Fruit fly (Drosophila melanogaster) whole organism, embryonic: ENCODE data around the gene Polr1F.

Experiments
- ATbp ChIP-seq: fragments of 200-800 bp; sonication (Bioruptor generic); optimal IDR thresholded peaks from 2 replicates; lab custom pipeline; 2017; ENCODE audit warnings: missing biosample characterization, mild to moderate bottlenecking, missing genetic modification characterization, missing genetic modification reagents
- Atf3 ChIP-seq: fragments of 200-800 bp; sonication (Bioruptor generic); optimal IDR thresholded peaks from 3 replicates; lab custom pipeline; 2016; ENCODE audit warnings: missing biosample characterization, missing genetic modification characterization
- CG10209 ChIP-seq: fragments of 200-800 bp; sonication (Bioruptor generic); optimal IDR thresholded peaks from 3 replicates; lab custom pipeline; 2017; ENCODE audit warnings: missing biosample characterization, mild to moderate bottlenecking, missing genetic modification characterization, missing genetic modification reagents
- CG10321 ChIP-seq: fragments of 200-800 bp; sonication (Bioruptor generic); IDR thresholded peaks from 2 replicates; pipeline ENCODE4 v1.3.6; 2022; ENCODE audit warnings: missing biosample characterization, missing genetic modification characterization
- CG10654 ChIP-seq: fragments of 200-800 bp; sonication (Bioruptor generic); optimal IDR thresholded peaks from 2 replicates; lab custom pipeline; 2016; ENCODE audit warnings: missing biosample characterization, missing genetic modification characterization
- CG11456 ChIP-seq: fragments of 200-800 bp; sonication (Bioruptor generic); IDR thresholded peaks from 3 replicates; pipeline ENCODE4 v1.3.6; 2022; ENCODE audit warnings: missing biosample characterization, missing genetic modification characterization
- CG12071 ChIP-seq: fragments of 200-800 bp; sonication (Bioruptor generic); optimal IDR thresholded peaks from 3 replicates; lab custom pipeline; 2018; ENCODE audit warnings: missing biosample characterization, mild to moderate bottlenecking, missing genetic modification characterization
- CG12104 ChIP-seq: fragments of 200-800 bp; sonication (Bioruptor generic); optimal IDR thresholded peaks from 3 replicates; lab custom pipeline; 2016; ENCODE audit warnings: missing biosample characterization, missing genetic modification characterization
- CG12219 ChIP-seq: fragments of 200-800 bp; sonication (Bioruptor generic); optimal IDR thresholded peaks from 3 replicates; lab custom pipeline; 2018; ENCODE audit warnings: missing biosample characterization, mild to moderate bottlenecking, missing genetic modification characterization
- CG14965 ChIP-seq: fragments of 200-800 bp; sonication (Bioruptor generic); optimal IDR thresholded peaks from 2 replicates; lab custom pipeline; 2016; ENCODE audit warnings: missing biosample characterization, missing genetic modification characterization, borderline replicate concordance
- CG15479 ChIP-seq: fragments of 200-800 bp; sonication (Bioruptor generic); optimal IDR thresholded peaks from 3 replicates; lab custom pipeline; 2019; ENCODE audit warnings: missing biosample characterization, mild to moderate bottlenecking, missing genetic modification characterization, moderate library complexity
- CG1603 ChIP-seq: fragments of 200-800 bp; sonication (Bioruptor generic); optimal IDR thresholded peaks from 2 replicates; lab custom pipeline; 2019; ENCODE audit warnings: missing biosample characterization, mild to moderate bottlenecking, missing genetic modification characterization, moderate library complexity
- CG18599 ChIP-seq: fragments of 200-800 bp; sonication (Bioruptor generic); optimal IDR thresholded peaks from 3 replicates; lab custom pipeline; 2017; ENCODE audit warnings: missing biosample characterization, missing genetic modification characterization, mild to moderate bottlenecking, moderate library complexity, missing genetic modification reagents
- CG2678 ChIP-seq: fragments of 200-800 bp; sonication (Bioruptor generic); optimal IDR thresholded peaks from 3 replicates; lab custom pipeline; 2019; ENCODE audit warnings: missing biosample characterization, mild to moderate bottlenecking, missing genetic modification characterization, moderate library complexity
- CG3995 ChIP-seq: fragments of 200-800 bp; sonication (Bioruptor generic); optimal IDR thresholded peaks from 3 replicates; lab custom pipeline; 2016; ENCODE audit warnings: missing biosample characterization, missing genetic modification characterization
- CG4854 ChIP-seq: fragments of 200-800 bp; sonication (Bioruptor generic); optimal IDR thresholded peaks from 2 replicates; lab custom pipeline; 2016; ENCODE audit warnings: missing biosample characterization, missing genetic modification characterization, inconsistent platforms
- CG7786 ChIP-seq: fragments of 200-800 bp; sonication (Bioruptor generic); optimal IDR thresholded peaks from 2 replicates; lab custom pipeline; 2016; ENCODE audit warnings: missing biosample characterization, missing genetic modification characterization
- CG7963 ChIP-seq: fragments of 200-800 bp; sonication (Bioruptor generic); IDR thresholded peaks from 3 replicates; pipeline ENCODE4 v1.3.6; 2022; ENCODE audit warnings: missing biosample characterization, missing genetic modification characterization; ENCODE audit not compliant: partially characterized antibody
- CG8359 ChIP-seq: fragments of 200-800 bp; sonication (Bioruptor generic); optimal IDR thresholded peaks from 2 replicates; lab custom pipeline; 2017; ENCODE audit warnings: missing biosample characterization, mild to moderate bottlenecking, missing genetic modification characterization, borderline replicate concordance
- Deaf1 ChIP-seq: fragments of 200-800 bp; optimal IDR thresholded peaks from 3 replicates; lab custom pipeline; 2019; ENCODE audit warnings: missing biosample characterization, mild to moderate bottlenecking, missing genetic modification characterization, moderate library complexity
- Drgx ChIP-seq: fragments of 200-800 bp; sonication (Bioruptor generic); IDR thresholded peaks from 2 replicates; pipeline ENCODE4 v1.3.6; 2022; ENCODE audit warnings: missing biosample characterization, missing genetic modification characterization
- Fer2 ChIP-seq: fragments of 200-800 bp; sonication (Bioruptor generic); optimal IDR thresholded peaks from 2 replicates; lab custom pipeline; 2018; ENCODE audit warnings: missing biosample characterization, mild to moderate bottlenecking, missing genetic modification characterization, moderate library complexity
- Hand ChIP-seq: fragments of 200-800 bp; sonication (Bioruptor generic); optimal IDR thresholded peaks from 2 replicates; lab custom pipeline; 2017; ENCODE audit warnings: mild to moderate bottlenecking, missing biosample characterization, missing genetic modification reagents, missing genetic modification characterization
- Mad ChIP-seq: fragments of 200-800 bp; sonication (Bioruptor generic); optimal IDR thresholded peaks from 2 replicates; lab custom pipeline; 2016; ENCODE audit warnings: missing biosample characterization, missing genetic modification characterization
- Myb ChIP-seq: fragments of 200-800 bp; sonication (Bioruptor generic); optimal IDR thresholded peaks from 2 replicates; lab custom pipeline; 2016; ENCODE audit warnings: missing biosample characterization, missing genetic modification characterization
- Neu2 ChIP-seq: fragments of 200-800 bp; sonication (Bioruptor generic); optimal IDR thresholded peaks from 3 replicates; lab custom pipeline; 2016; ENCODE audit warnings: missing biosample characterization, missing genetic modification characterization, borderline replicate concordance
- NfI ChIP-seq: fragments of 200-800 bp; sonication (Bioruptor generic); optimal IDR thresholded peaks from 3 replicates; lab custom pipeline; 2018; ENCODE audit warnings: missing biosample characterization, mild to moderate bottlenecking, missing genetic modification characterization, moderate library complexity
- Ptx1 ChIP-seq: fragments of 200-800 bp; sonication (Bioruptor generic); IDR thresholded peaks from 2 replicates; pipeline ENCODE4 v1.3.6; 2022; ENCODE audit warnings: missing biosample characterization, missing genetic modification characterization
- Ravus ChIP-seq: fragments of 200-800 bp; sonication (Bioruptor generic); IDR thresholded peaks from 2 replicates; pipeline ENCODE4 v1.3.6; 2022; ENCODE audit warnings: missing biosample characterization, missing genetic modification characterization
- Trl ChIP-seq, 3 experiments: fragments of >200 bp in 2 of 3; fragments of 200-800 bp in 1 of 3; sonication (Bioruptor generic) in 1 of 3; optimal IDR thresholded peaks; 2 replicates in 1 of 3; 3 replicates in 2 of 3; lab custom pipeline; 2016 to 2017; ENCODE audit warnings: missing biosample characterization in 1 of 3, missing genetic modification characterization in 1 of 3
- Xrp1 ChIP-seq: fragments of 200-800 bp; sonication (Bioruptor generic); IDR thresholded peaks from 2 replicates; pipeline ENCODE4 v1.3.6; 2022; ENCODE audit warnings: missing biosample characterization, missing genetic modification characterization
- YL-1 ChIP-seq: fragments of 200-800 bp; sonication (Bioruptor generic); optimal IDR thresholded peaks from 3 replicates; lab custom pipeline; 2017; ENCODE audit warnings: missing biosample characterization, mild to moderate bottlenecking, missing genetic modification characterization
- abd-A ChIP-seq: fragments of 200-800 bp; sonication (Bioruptor generic); optimal IDR thresholded peaks from 3 replicates; lab custom pipeline; 2019; ENCODE audit warnings: missing biosample characterization, mild to moderate bottlenecking, missing genetic modification characterization, moderate library complexity
- amos ChIP-seq: fragments of 200-800 bp; sonication (Bioruptor generic); IDR thresholded peaks from 2 replicates; pipeline ENCODE4 v1.3.6; 2022; ENCODE audit warnings: missing biosample characterization, missing genetic modification characterization; ENCODE audit not compliant: partially characterized antibody
- bcd ChIP-seq: fragments of 200-800 bp; sonication (Bioruptor generic); optimal IDR thresholded peaks from 2 replicates; lab custom pipeline; 2017; ENCODE audit warnings: missing biosample characterization, mild to moderate bottlenecking, missing genetic modification characterization
- bsh ChIP-seq, 2 experiments: fragments of 200-800 bp; sonication (Bioruptor generic); optimal IDR thresholded peaks; 2 replicates each; lab custom pipeline; 2017 to 2018; ENCODE audit warnings: mild to moderate bottlenecking in 2 of 2, missing biosample characterization in 2 of 2, missing genetic modification characterization in 2 of 2, moderate library complexity in 1 of 2
- emc ChIP-seq: fragments of 200-800 bp; sonication (Bioruptor generic); optimal IDR thresholded peaks from 2 replicates; lab custom pipeline; 2016; ENCODE audit warnings: missing biosample characterization, missing genetic modification characterization
- exex ChIP-seq: fragments of 200-800 bp; sonication (Bioruptor generic); optimal IDR thresholded peaks from 4 replicates; lab custom pipeline; 2018; ENCODE audit warnings: missing biosample characterization, mild to moderate bottlenecking, missing genetic modification characterization, moderate library complexity
- gsb-n ChIP-seq: fragments of 200-800 bp; sonication (Bioruptor generic); optimal IDR thresholded peaks from 3 replicates; lab custom pipeline; 2018; ENCODE audit warnings: missing biosample characterization, mild to moderate bottlenecking, missing genetic modification characterization
- her ChIP-seq: fragments of 200-800 bp; sonication (Bioruptor generic); optimal IDR thresholded peaks from 2 replicates; lab custom pipeline; 2016; ENCODE audit warnings: missing biosample characterization, missing genetic modification characterization
- ken ChIP-seq: fragments of 200-800 bp; sonication (Bioruptor generic); IDR thresholded peaks from 3 replicates; pipeline ENCODE4 v1.3.6; 2022; ENCODE audit warnings: missing biosample characterization, missing genetic modification characterization
- pros ChIP-seq: fragments of 200-800 bp; sonication (Bioruptor generic); optimal IDR thresholded peaks from 3 replicates; lab custom pipeline; 2019; ENCODE audit warnings: missing biosample characterization, mild to moderate bottlenecking, missing genetic modification characterization, moderate library complexity
- row ChIP-seq: fragments of 200-800 bp; sonication (Bioruptor generic); IDR thresholded peaks from 3 replicates; pipeline ENCODE4 v1.3.6; 2022; ENCODE audit warnings: missing biosample characterization, missing genetic modification characterization
- slp2 ChIP-seq: fragments of 200-800 bp; sonication (Bioruptor generic); optimal IDR thresholded peaks from 2 replicates; lab custom pipeline; 2016; ENCODE audit warnings: missing biosample characterization, missing genetic modification characterization
- trem ChIP-seq: fragments of 200-800 bp; optimal IDR thresholded peaks from 3 replicates; lab custom pipeline; 2019; ENCODE audit warnings: missing biosample characterization, mild to moderate bottlenecking, missing genetic modification characterization, moderate library complexity
- twi ChIP-seq: fragments of 200-800 bp; optimal IDR thresholded peaks from 2 replicates; lab custom pipeline; 2019; ENCODE audit warnings: missing biosample characterization, mild to moderate bottlenecking, missing genetic modification characterization, moderate library complexity
- zfh1 ChIP-seq: fragments of 200-800 bp; sonication (Bioruptor generic); IDR thresholded peaks from 3 replicates; pipeline ENCODE4 v1.3.6; 2022; ENCODE audit warnings: missing biosample characterization, missing genetic modification characterization

Polr1F gene

DNA sequence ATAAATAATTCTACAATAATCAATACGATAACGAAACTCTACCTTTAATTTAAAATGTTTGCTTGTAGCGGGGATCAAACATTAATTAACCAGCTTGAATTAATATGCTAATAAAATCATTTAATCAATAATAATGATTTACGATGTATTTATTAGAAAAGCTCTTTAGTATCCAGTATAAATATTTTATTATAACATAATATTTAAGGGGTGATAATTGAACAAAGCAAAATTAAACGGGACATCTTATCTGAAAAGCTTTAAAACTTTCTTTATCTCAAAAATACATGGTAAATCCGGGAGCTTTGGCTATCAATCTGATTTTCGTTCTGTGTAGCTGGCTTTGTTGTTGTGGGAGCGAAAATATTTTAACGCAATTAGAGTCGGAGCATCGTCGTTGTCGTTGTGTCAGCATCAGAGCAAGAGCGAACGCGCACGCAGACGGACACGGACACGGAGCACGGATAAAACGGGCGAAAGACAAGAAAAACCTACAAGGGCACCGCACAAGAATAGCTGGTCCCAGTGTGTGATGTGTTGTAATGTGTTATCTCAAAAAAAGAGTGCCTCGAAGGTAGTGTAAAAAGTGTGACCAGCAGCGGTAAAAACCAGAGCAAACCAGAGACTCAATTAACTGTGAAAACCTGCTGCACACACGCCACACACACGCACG lies 33.0 kb downstream of the Polr1F start, which contains the start of gene Nlg2 (continued):
- TF ChIP-seq Neu2 (GFP tag; lab: Kevin White, UChicago) (no peak), bsh (GFP tag; optimal IDR thresholded peaks at IDR 0.05; lab: Kevin White, UChicago) (no peak), amos (GFP tag; lab: Robert Waterston, UW) (no peak), CG10321 (GFP tag; lab: Robert Waterston, UW) (no peak), Xrp1 (GFP tag; lab: Robert Waterston, UW) (no peak), CG15479 (GFP tag; lab: Kevin White, UChicago) (no peak), slp2 (GFP tag; lab: Kevin White, UChicago) (no peak), ATbp (GFP tag; lab: Kevin White, UChicago) (peak; percentile 39), YL-1 (GFP tag; lab: Kevin White, UChicago) (no peak), CG10654 (GFP tag; lab: Kevin White, UChicago) (peak; percentile 31), CG10209 (GFP tag; lab: Kevin White, UChicago) (peak; percentile 60), gsb-n (no peak), her (GFP tag; lab: Kevin White, UChicago) (no peak), CG14965 (GFP tag; lab: Kevin White, UChicago) (no peak), Fer2 (peak; percentile 23), CG1603 (tag; lab: Kevin White, UChicago) (no peak), zfh1 (GFP tag; lab: Robert Waterston, UW) (no peak), Hand (peak; percentile 72), Myb (GFP tag; lab: Kevin White, UChicago) (no peak), CG4854 (GFP tag; lab: Kevin White, UChicago) (no peak), ken (no peak), CG12071 (GFP tag; lab: Kevin White, UChicago) (no peak), Ptx1 (GFP tag; lab: Robert Waterston, UW) (peak; percentile 60), trem (peak; percentile 2), CG8359 (no peak), Ravus (no peak), pros (no peak), bcd (GFP tag; lab: Kevin White, UChicago) (peak; percentile 62), CG12219 (GFP tag; lab: Kevin White, UChicago) (no peak), Mad (GFP tag; lab: Kevin White, UChicago) (no peak), emc (no peak), twi (tag; lab: Kevin White, UChicago) (no peak), CG7963 (no peak), CG11456 (no peak), Drgx (GFP tag; lab: Robert Waterston, UW) (no peak), exex (tag; lab: Kevin White, UChicago) (peak; percentile 38), CG12104 (GFP tag; lab: Kevin White, UChicago) (peak; percentile 41)

DNA sequence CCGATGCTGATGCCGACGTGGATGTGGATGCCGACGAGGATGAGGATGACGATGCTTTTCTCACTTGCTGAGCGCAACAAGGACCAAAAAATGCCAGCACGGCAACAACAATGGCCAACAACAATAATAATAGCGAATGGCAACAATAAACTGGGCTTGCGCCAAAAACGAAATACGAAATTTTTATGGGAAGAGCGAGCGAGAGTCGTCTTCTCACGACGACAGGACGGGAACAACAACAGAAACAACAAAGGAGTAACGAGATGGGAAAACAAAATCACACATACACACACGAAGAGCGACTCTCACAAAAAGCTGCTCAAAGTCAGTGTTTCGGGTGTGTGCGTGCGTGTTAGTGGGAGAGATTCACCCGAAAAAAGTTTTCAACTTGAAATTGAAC lies 33.6 kb downstream of the Polr1F start:
- TF ChIP-seq CG14965 (GFP tag; lab: Kevin White, UChicago) (no peak), Trl (optimal IDR thresholded peaks at IDR 0.05; lab: Kevin White, UChicago) (peak in 1 of 2 experiments; percentile 65), Trl (GFP tag; optimal IDR thresholded peaks at IDR 0.05; lab: Kevin White, UChicago) (no peak), CG7786 (GFP tag; lab: Kevin White, UChicago) (no peak), CG3995 (no peak), NfI (GFP tag; lab: Kevin White, UChicago) (no peak), Deaf1 (tag; lab: Kevin White, UChicago) (peak; percentile 89), row (no peak), CG2678 (tag; lab: Kevin White, UChicago) (no peak), abd-A (peak; percentile 59), CG18599 (no peak), Atf3 (GFP tag; lab: Kevin White, UChicago) (no peak), Xrp1 (GFP tag; lab: Robert Waterston, UW) (no peak)
